Fruit fly (Drosophila melanogaster) whole organism, adult: ENCODE measurements around the gene CG8916.

ENCODE experiments used
- CG11617 ChIP-seq: fragments of 200-800 bp; sonication (Bioruptor generic); optimal IDR thresholded peaks from 2 replicates; lab custom pipeline; 2017; ENCODE audit warnings: mild to moderate bottlenecking, missing biosample characterization, missing genetic modification reagents, missing genetic modification characterization
- CG12768 ChIP-seq: fragments of 200-800 bp; sonication (Bioruptor generic); optimal IDR thresholded peaks from 2 replicates; lab custom pipeline; 2017; ENCODE audit warnings: missing biosample characterization, missing genetic modification characterization, mild to moderate bottlenecking, moderate library complexity, missing genetic modification reagents
- CG14711 ChIP-seq: fragments of 200-800 bp; sonication (Bioruptor generic); optimal IDR thresholded peaks from 2 replicates; lab custom pipeline; 2018; ENCODE audit warnings: missing biosample characterization, mild to moderate bottlenecking, missing genetic modification characterization, moderate library complexity
- CG1620 ChIP-seq: fragments of 200-800 bp; sonication (Bioruptor generic); optimal IDR thresholded peaks from 2 replicates; lab custom pipeline; 2016; ENCODE audit warnings: missing biosample characterization, missing genetic modification characterization
- CG33017 ChIP-seq: fragments of 200-800 bp; sonication (Bioruptor generic); optimal IDR thresholded peaks from 2 replicates; lab custom pipeline; 2018; ENCODE audit warnings: missing biosample characterization, mild to moderate bottlenecking, missing genetic modification characterization, moderate library complexity
- CG5204 ChIP-seq: fragments of 200-800 bp; sonication (Bioruptor generic); optimal IDR thresholded peaks from 2 replicates; lab custom pipeline; 2016; ENCODE audit warnings: missing biosample characterization, missing genetic modification characterization
- CG7045 ChIP-seq: fragments of 200-800 bp; sonication (Bioruptor generic); optimal IDR thresholded peaks from 2 replicates; lab custom pipeline; 2017; ENCODE audit warnings: missing biosample characterization, mild to moderate bottlenecking, missing genetic modification characterization
- CG7101 ChIP-seq: fragments of 200-800 bp; sonication (Bioruptor generic); optimal IDR thresholded peaks from 2 replicates; lab custom pipeline; 2018; ENCODE audit warnings: missing biosample characterization, mild to moderate bottlenecking, missing genetic modification characterization, moderate library complexity
- Clk ChIP-seq: fragments of 200-800 bp; sonication (Bioruptor generic); optimal IDR thresholded peaks from 2 replicates; lab custom pipeline; 2017; ENCODE audit warnings: missing biosample characterization, missing genetic modification characterization
- Crg-1 ChIP-seq: fragments of 200-800 bp; sonication (Bioruptor generic); optimal IDR thresholded peaks from 2 replicates; lab custom pipeline; 2016; ENCODE audit warnings: missing biosample characterization, missing genetic modification characterization
- Hr96 ChIP-seq: fragments of 200-800 bp; sonication (Bioruptor generic); optimal IDR thresholded peaks from 2 replicates; lab custom pipeline; 2016; ENCODE audit warnings: missing biosample characterization, missing genetic modification characterization
- Mnt ChIP-seq: fragments of 200-800 bp; sonication (Bioruptor generic); optimal IDR thresholded peaks from 2 replicates; lab custom pipeline; 2016; ENCODE audit warnings: missing biosample characterization, mild to moderate bottlenecking, missing genetic modification characterization
- bab1 ChIP-seq: fragments of 200-800 bp; sonication (Bioruptor generic); optimal IDR thresholded peaks from 3 replicates; lab custom pipeline; 2019; ENCODE audit warnings: missing biosample characterization, mild to moderate bottlenecking, missing genetic modification characterization, moderate library complexity
- cic ChIP-seq: fragments of 200-800 bp; sonication (Bioruptor generic); optimal IDR thresholded peaks from 2 replicates; lab custom pipeline; 2017; ENCODE audit warnings: missing biosample characterization, mild to moderate bottlenecking, missing genetic modification characterization, moderate library complexity
- cnc ChIP-seq, 2 experiments: fragments of >200 bp; optimal IDR thresholded peaks; 2 replicates each; lab custom pipeline; 2017
- kay ChIP-seq: fragments of 200-800 bp; sonication (Bioruptor generic); peaks from one replicate; lab custom pipeline; 2016; ENCODE audit warnings: missing biosample characterization, missing genetic modification characterization, borderline replicate concordance
- ovo ChIP-seq: fragments of 200-800 bp; sonication (Bioruptor generic); optimal IDR thresholded peaks from 2 replicates; lab custom pipeline; 2016; ENCODE audit warnings: missing biosample characterization, missing genetic modification characterization
- pad ChIP-seq: fragments of 200-800 bp; sonication (Bioruptor generic); optimal IDR thresholded peaks from 3 replicates; lab custom pipeline; 2017; ENCODE audit warnings: missing biosample characterization, missing genetic modification characterization, mild to moderate bottlenecking, moderate library complexity, missing genetic modification reagents
- tj ChIP-seq: fragments of 200-800 bp; sonication (Bioruptor generic); optimal IDR thresholded peaks from 3 replicates; lab custom pipeline; 2017; ENCODE audit warnings: missing biosample characterization, mild to moderate bottlenecking, missing genetic modification characterization, moderate library complexity
- toe ChIP-seq: fragments of 200-800 bp; sonication (Bioruptor generic); optimal IDR thresholded peaks from 2 replicates; lab custom pipeline; 2016; ENCODE audit warnings: missing biosample characterization, missing genetic modification characterization

The CG8916 gene

DNA sequence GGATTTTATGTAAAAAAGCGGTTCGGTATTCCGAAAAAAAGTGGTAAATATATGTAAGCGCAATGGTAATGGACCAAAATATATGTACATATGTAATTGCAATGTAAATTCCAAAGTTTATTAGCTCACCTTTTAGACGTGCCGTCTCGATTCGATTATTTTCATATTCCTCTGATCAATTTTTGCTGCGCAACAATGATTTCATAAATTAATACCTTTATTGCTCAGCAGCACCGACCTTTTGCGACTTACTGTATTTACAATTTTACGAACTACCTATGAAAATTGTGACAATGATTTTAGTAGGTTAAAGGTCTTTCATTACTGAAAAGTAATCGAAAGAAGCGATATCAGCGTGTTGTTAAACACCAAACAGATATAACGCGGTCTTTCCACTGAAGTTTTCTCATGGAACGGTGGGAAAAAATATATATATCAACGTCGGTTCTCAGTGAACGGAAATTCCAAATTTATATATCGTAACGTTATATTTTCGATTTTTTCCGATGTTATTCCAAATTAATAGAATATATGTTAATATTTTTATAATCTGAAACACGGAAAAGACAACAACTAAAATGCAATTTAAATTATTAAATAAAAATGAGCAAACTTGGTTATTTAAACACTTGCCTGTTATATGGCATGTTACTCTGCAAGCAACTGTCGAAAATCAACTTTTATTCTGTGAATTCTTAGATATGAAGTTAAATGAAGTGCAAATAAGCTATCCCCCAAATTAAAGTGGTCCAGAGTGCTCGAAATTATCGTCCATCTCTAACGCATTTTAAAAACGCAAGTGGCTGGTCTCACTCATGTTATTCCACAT lies 31.8 kb upstream of the CG8916 start, which contains the start of the genes MSBP and CG15916:
Gene MSBP, minus strand, starts transcription at position 330 of the 829 bp plus-strand sequence.
Gene CG15916, plus strand, starts transcription at position 810 of the 829 bp plus-strand sequence.
- peak; percentile 22 for TF ChIP-seq tj
- no peak for TF ChIP-seq Clk (GFP tag; lab: Kevin White, UChicago)
- peak; percentile 31 for TF ChIP-seq CG1620 (GFP tag; lab: Kevin White, UChicago)
- TF ChIP-seq CG12768 (GFP tag; lab: Kevin White, UChicago) = no peak
- TF ChIP-seq ovo (GFP tag; lab: Kevin White, UChicago) = peak; percentile 56
- TF ChIP-seq CG7101 = peak; percentile 13
- TF ChIP-seq Hr96 (GFP tag; lab: Kevin White, UChicago) = no peak
- TF ChIP-seq toe = peak; percentile 27
- TF ChIP-seq Mnt (GFP tag; lab: Kevin White, UChicago) = peak; percentile 14
- TF ChIP-seq Crg-1 (GFP tag; lab: Kevin White, UChicago) = no peak
- peak; percentile 3 for TF ChIP-seq CG14711 (tag; lab: Kevin White, UChicago)
- TF ChIP-seq CG11617 (GFP tag; lab: Kevin White, UChicago) = peak; percentile 16

DNA sequence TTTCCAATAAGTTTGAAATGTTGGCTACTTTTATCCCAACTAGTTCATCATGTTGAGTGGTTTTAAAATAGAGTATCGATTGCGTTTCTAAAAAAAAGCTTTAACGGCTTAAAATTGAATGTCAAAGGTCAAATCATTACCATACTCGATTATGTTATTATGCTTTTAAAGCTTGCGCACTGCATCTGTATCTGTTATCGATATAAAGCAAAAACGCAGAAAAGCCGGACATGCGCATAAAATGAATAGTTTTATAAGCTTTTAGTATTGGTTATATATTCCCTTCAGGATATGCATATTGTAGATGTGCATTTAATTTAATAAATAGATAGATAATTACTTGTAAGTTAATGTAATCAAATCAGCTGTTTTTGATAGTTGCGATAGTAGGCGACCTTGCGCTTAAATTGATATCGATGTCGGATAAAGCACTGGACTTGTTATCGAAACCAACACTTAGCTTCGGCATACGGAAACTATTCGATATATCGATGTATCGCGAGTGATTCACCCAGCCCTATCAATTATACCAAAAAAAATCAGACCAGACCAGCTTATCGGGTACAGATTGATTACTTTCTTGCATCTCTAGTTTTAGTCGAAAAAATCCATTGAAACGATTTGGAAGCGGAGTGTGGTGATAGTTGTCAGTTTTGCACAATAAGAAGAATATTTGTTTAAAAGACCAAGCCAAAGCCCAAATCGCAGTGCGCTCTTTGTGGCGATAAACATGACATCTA lies 30.0 kb upstream of the CG8916 start, which contains the start of gene shi:
Gene shi, plus strand, starts transcription at position 511 of the 740 bp plus-strand sequence.
- peak; percentile 64 for TF ChIP-seq Mnt (GFP tag; lab: Kevin White, UChicago)
- TF ChIP-seq Clk (GFP tag; lab: Kevin White, UChicago) = no peak
- TF ChIP-seq CG12768 (GFP tag; lab: Kevin White, UChicago) = no peak
- no peak for TF ChIP-seq Crg-1 (GFP tag; lab: Kevin White, UChicago)
- peak; percentile 31 for TF ChIP-seq pad (GFP tag; lab: Kevin White, UChicago)
- no peak for TF ChIP-seq CG5204
- no peak for TF ChIP-seq CG7045 (GFP tag; lab: Kevin White, UChicago)
- TF ChIP-seq CG14711 (tag; lab: Kevin White, UChicago) = peak; percentile 22
- TF ChIP-seq cic = no peak
- TF ChIP-seq bab1 (GFP tag; lab: Kevin White, UChicago) = peak; percentile 19
- peak; percentile 46 for TF ChIP-seq CG11617 (GFP tag; lab: Kevin White, UChicago)
- TF ChIP-seq ovo (GFP tag; lab: Kevin White, UChicago) = no peak
- TF ChIP-seq toe = no peak
- TF ChIP-seq CG1620 (GFP tag; lab: Kevin White, UChicago) = no peak
- no peak for TF ChIP-seq kay (GFP tag; lab: Kevin White, UChicago)
- peak; percentile 38 for TF ChIP-seq tj
- TF ChIP-seq CG7101 = peak; percentile 64
- peak; percentile 6 for TF ChIP-seq CG33017 (tag; lab: Kevin White, UChicago)
- TF ChIP-seq Hr96 (GFP tag; lab: Kevin White, UChicago) = no peak
- TF ChIP-seq cnc (optimal IDR thresholded peaks at IDR 0.05; lab: Kevin White, UChicago) = no peak

DNA sequence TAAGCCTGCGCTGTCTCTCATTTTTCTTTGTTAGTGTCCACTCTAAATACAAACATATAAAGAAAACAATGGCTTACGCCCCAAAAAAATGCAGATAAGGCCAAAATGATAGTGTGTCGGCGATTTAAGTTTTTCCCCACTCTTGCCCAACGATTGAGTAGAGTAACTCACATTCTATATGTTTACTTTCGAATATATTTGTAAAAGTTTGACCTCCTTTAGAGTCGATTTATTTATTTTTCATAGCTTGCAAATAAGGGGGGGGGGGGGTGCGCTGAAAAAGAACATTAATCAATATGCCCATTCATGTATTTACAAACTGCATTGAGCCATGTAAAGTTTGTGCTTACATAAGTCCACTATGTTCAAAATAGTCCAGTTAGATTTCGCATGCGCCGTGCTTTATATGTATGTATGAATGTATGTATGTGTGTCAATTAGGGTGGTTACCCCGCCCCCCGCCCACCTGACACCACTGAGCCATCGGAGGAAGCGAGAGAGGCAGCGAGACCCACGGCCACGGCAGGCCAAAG lies 28.0 kb upstream of the CG8916 start:
- TF ChIP-seq Hr96 (GFP tag; lab: Kevin White, UChicago) (no peak), ovo (GFP tag; lab: Kevin White, UChicago) (no peak), CG12768 (GFP tag; lab: Kevin White, UChicago) (no peak), kay (GFP tag; lab: Kevin White, UChicago) (no peak), pad (GFP tag; lab: Kevin White, UChicago) (no peak), bab1 (GFP tag; lab: Kevin White, UChicago) (no peak), tj (no peak), Clk (GFP tag; lab: Kevin White, UChicago) (no peak), Mnt (GFP tag; lab: Kevin White, UChicago) (no peak), CG1620 (GFP tag; lab: Kevin White, UChicago) (no peak), cnc (optimal IDR thresholded peaks at IDR 0.05; lab: Kevin White, UChicago) (no peak), cic (no peak), toe (no peak)

DNA sequence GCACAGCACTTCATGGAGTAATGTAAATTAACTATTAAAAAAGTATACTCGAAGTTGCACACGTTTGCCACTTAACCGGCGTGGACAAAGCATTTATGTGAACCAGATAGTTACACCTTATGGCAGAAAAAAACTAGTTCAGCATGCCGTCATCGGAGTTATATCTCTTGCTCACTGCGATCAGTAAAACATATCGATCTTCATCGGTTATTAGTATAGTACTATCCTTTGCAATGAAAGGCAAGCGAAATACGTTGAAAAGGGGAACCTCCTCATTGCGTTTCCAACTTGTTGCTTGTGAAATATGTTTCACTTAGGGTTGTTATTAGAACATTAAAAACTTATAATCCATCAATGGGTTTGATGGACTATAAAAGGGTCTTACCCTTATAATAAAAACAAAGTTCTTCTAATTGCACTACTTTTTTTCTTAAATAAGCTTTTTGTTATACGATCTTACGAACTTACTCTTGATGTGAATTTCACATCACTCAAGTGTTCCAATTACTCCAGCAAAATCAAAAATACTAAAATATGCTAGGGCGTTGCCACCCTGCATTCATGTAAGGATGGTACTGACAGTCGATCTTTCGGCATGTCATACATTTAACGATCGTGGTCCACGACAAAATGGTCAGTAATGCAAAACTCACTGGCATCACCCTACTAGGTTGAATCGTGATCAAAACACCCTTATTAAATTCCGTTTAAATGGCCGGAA lies 12.0 kb upstream of the CG8916 start, which contains the start of gene CycD:
Gene CycD, minus strand, starts transcription at position 113 of the 721 bp plus-strand sequence.
- TF ChIP-seq bab1 (GFP tag; lab: Kevin White, UChicago) = peak; percentile 13
- TF ChIP-seq CG33017 (tag; lab: Kevin White, UChicago) = no peak
- no peak for TF ChIP-seq ovo (GFP tag; lab: Kevin White, UChicago)
- TF ChIP-seq Clk (GFP tag; lab: Kevin White, UChicago) = no peak
- no peak for TF ChIP-seq CG14711 (tag; lab: Kevin White, UChicago)
- peak; percentile 8 for TF ChIP-seq Mnt (GFP tag; lab: Kevin White, UChicago)
- TF ChIP-seq CG12768 (GFP tag; lab: Kevin White, UChicago) = no peak
- no peak for TF ChIP-seq CG1620 (GFP tag; lab: Kevin White, UChicago)
- no peak for TF ChIP-seq CG7045 (GFP tag; lab: Kevin White, UChicago)
